Worm (Caenorhabditis elegans) whole organism, L3 larva: ENCODE results near the gene skr-16.
A peak's percentile ranks its signal among the peaks of the same experiment; 100 is the strongest.

Experiments used
- egl-27 ChIP-seq: sonication (generic microtip); optimal IDR thresholded peaks from 4 replicates; lab custom pipeline; 2017; ENCODE audit warnings: missing biosample characterization, missing genetic modification reagents, missing genetic modification characterization
- nhr-25 ChIP-seq: sonication (generic microtip); optimal IDR thresholded peaks from 2 replicates; lab custom pipeline; 2017; ENCODE audit warnings: missing biosample characterization, missing genetic modification characterization
- snpc-4 ChIP-seq: fragments of 150-350 bp; optimal IDR thresholded peaks from 2 replicates; lab custom pipeline; 2014; ENCODE audit warnings: missing biosample characterization, missing genetic modification characterization
- zag-1 ChIP-seq: fragments of 150-350 bp; optimal IDR thresholded peaks from 2 replicates; lab custom pipeline; 2014; ENCODE audit warnings: missing biosample characterization, missing genetic modification characterization

DNA sequence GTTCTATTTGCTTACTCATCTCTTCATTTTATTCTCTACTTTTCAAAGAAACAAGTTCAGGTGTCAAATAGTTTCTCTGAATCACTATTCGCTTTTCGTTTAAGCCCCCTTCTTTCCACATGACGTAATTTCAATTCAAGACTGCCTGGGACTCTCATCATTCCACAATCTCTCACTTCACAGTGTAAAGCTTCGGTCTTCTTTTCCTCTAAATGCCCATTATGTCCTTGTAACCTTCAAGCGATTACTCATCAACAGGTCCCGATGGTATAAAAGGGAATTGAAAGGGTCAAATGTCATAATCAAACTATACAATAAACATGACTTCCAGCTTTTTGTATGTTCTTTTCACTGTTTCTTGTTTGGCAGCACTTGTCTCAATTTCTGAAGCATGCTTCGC lies 10.4 kb downstream of the skr-16 start, which contains the start of gene C42D4.3:
- no peak for TF ChIP-seq snpc-4 (tag; lab: Kevin White, UChicago)
- no peak for TF ChIP-seq egl-27 (tag; lab: Kevin White, UChicago)
- TF ChIP-seq nhr-25 (tag; lab: Kevin White, UChicago): peak; percentile 96
- no peak for TF ChIP-seq zag-1 (tag; lab: Kevin White, UChicago)
